Worm (Caenorhabditis elegans) whole organism, late embryonic: ENCODE measurements around the gene fbxb-75.

Experiments
- K02D7.2 ChIP-seq: sonication (generic microtip); optimal IDR thresholded peaks from 2 replicates; lab custom pipeline; 2017; ENCODE audit warnings: mild to moderate bottlenecking, missing genetic modification characterization, missing compliant biosample characterization
- ama-1 ChIP-seq: fragments of 150-350 bp; optimal IDR thresholded peaks from 2 replicates; lab custom pipeline; 2014
- che-1 ChIP-seq: sonication (generic microtip); optimal IDR thresholded peaks from 2 replicates; lab custom pipeline; 2016; ENCODE audit warnings: mild to moderate bottlenecking, missing genetic modification characterization, missing compliant biosample characterization
- dmd-4 ChIP-seq: sonication (generic microtip); optimal IDR thresholded peaks from 2 replicates; lab custom pipeline; 2016; ENCODE audit warnings: borderline replicate concordance, missing genetic modification characterization, missing compliant biosample characterization
- fax-1 ChIP-seq: sonication (generic microtip); optimal IDR thresholded peaks from 2 replicates; lab custom pipeline; 2016; ENCODE audit warnings: missing genotype, missing genetic modification characterization, missing compliant biosample characterization
- nfya-1 ChIP-seq: sonication (generic microtip); optimal IDR thresholded peaks from 2 replicates; lab custom pipeline; 2017; ENCODE audit warnings: missing genetic modification characterization, mild to moderate bottlenecking, missing compliant biosample characterization, antibody characterized with exemption, moderate library complexity
- pax-1 ChIP-seq: fragments of 150-350 bp; optimal IDR thresholded peaks from 2 replicates; lab custom pipeline; 2014; ENCODE audit warnings: missing biosample characterization, missing genetic modification characterization
- pha-4 ChIP-seq: fragments of 150-350 bp; optimal IDR thresholded peaks from 2 replicates; lab custom pipeline; 2018; ENCODE audit warnings: missing biosample characterization, missing genetic modification reagents, missing genetic modification characterization
- pqm-1 ChIP-seq: sonication (generic microtip); optimal IDR thresholded peaks from 2 replicates; lab custom pipeline; 2016; ENCODE audit warnings: missing genetic modification characterization, missing compliant biosample characterization
- sdc-2 ChIP-seq: sonication (generic microtip); optimal IDR thresholded peaks from 2 replicates; lab custom pipeline; 2016; ENCODE audit warnings: missing genotype, missing genetic modification characterization, missing compliant biosample characterization
- unc-86 ChIP-seq: sonication (generic microtip); optimal IDR thresholded peaks from 2 replicates; lab custom pipeline; 2016; ENCODE audit warnings: missing genetic modification characterization, missing compliant biosample characterization

ce11 chrIV:4423026-4423425 lies 18.0 kb downstream of the fbxb-75 start:
- no peak for TF ChIP-seq dmd-4
- no peak for TF ChIP-seq nfya-1 (tag; lab: Kevin White, UChicago)
- no peak for TF ChIP-seq fax-1 (tag; lab: Kevin White, UChicago)
- no peak for TF ChIP-seq pha-4 (tag; lab: Kevin White, UChicago)
- TF ChIP-seq K02D7.2 (tag; lab: Kevin White, UChicago), result no peak
- no peak for TF ChIP-seq pqm-1 (tag; lab: Kevin White, UChicago)
- TF ChIP-seq sdc-2, result no peak
- no peak for TF ChIP-seq che-1 (tag; lab: Kevin White, UChicago)
- no peak for TF ChIP-seq pax-1 (tag; lab: Kevin White, UChicago)
- TF ChIP-seq unc-86, result no peak
- no peak for TF ChIP-seq ama-1
